Fruit fly (Drosophila melanogaster) whole organism, embryonic: Measurements from ENCODE around the gene Cpr23B.

Experiments
- CG10321 ChIP-seq: fragments of 200-800 bp; sonication (Bioruptor generic); IDR thresholded peaks from 2 replicates; pipeline ENCODE4 v1.3.6; 2022; ENCODE audit warnings: missing biosample characterization, missing genetic modification characterization
- CG11560 ChIP-seq: fragments of 200-800 bp; sonication (Bioruptor generic); IDR thresholded peaks from 3 replicates; pipeline ENCODE4 v1.3.6; 2022; ENCODE audit warnings: missing biosample characterization, missing genetic modification characterization
- CG12236 ChIP-seq: fragments of 200-800 bp; sonication (Bioruptor generic); optimal IDR thresholded peaks from 2 replicates; lab custom pipeline; 2016; ENCODE audit warnings: missing biosample characterization, missing genetic modification characterization
- CG13287 ChIP-seq: fragments of 200-800 bp; sonication (Bioruptor generic); IDR thresholded peaks from 2 replicates; pipeline ENCODE4 v1.3.6; 2022; ENCODE audit warnings: missing biosample characterization, missing genetic modification characterization; ENCODE audit not compliant: partially characterized antibody
- CG14441 ChIP-seq: fragments of 200-800 bp; sonication (Bioruptor generic); IDR thresholded peaks from 2 replicates; pipeline ENCODE4 v1.3.6; 2022; ENCODE audit warnings: missing biosample characterization, missing genetic modification characterization
- CG15011 ChIP-seq: fragments of 200-800 bp; sonication (Bioruptor generic); optimal IDR thresholded peaks from 3 replicates; lab custom pipeline; 2018; ENCODE audit warnings: missing biosample characterization, mild to moderate bottlenecking, missing genetic modification characterization
- CG17568 ChIP-seq: fragments of 200-800 bp; sonication (Bioruptor generic); optimal IDR thresholded peaks from 2 replicates; lab custom pipeline; 2018; ENCODE audit warnings: missing biosample characterization, mild to moderate bottlenecking, missing genetic modification characterization, moderate library complexity
- CG17802 ChIP-seq: fragments of 200-800 bp; sonication (Bioruptor generic); optimal IDR thresholded peaks from 2 replicates; lab custom pipeline; 2018; ENCODE audit warnings: missing biosample characterization, mild to moderate bottlenecking, missing genetic modification characterization, moderate library complexity
- CG17829 ChIP-seq: fragments of 200-800 bp; optimal IDR thresholded peaks from 2 replicates; lab custom pipeline; 2019; ENCODE audit warnings: missing biosample characterization, mild to moderate bottlenecking, missing genetic modification characterization, moderate library complexity
- CG18262 ChIP-seq: fragments of 200-800 bp; optimal IDR thresholded peaks from 3 replicates; lab custom pipeline; 2019; ENCODE audit warnings: missing biosample characterization, mild to moderate bottlenecking, missing genetic modification characterization, moderate library complexity
- CG6254 ChIP-seq: fragments of 200-800 bp; sonication (Bioruptor generic); optimal IDR thresholded peaks from 3 replicates; lab custom pipeline; 2017; ENCODE audit warnings: mild to moderate bottlenecking, missing biosample characterization, missing genetic modification reagents, missing genetic modification characterization
- CG6654 ChIP-seq: fragments of 200-800 bp; sonication (Bioruptor generic); optimal IDR thresholded peaks from 2 replicates; lab custom pipeline; 2017; ENCODE audit warnings: missing biosample characterization, mild to moderate bottlenecking, missing genetic modification characterization
- CG8281 ChIP-seq: fragments of 200-800 bp; sonication (Bioruptor generic); optimal IDR thresholded peaks from 2 replicates; lab custom pipeline; 2018; ENCODE audit warnings: missing biosample characterization, mild to moderate bottlenecking, missing genetic modification characterization, moderate library complexity
- CG8290 ChIP-seq, 3 experiments: fragments of 200-800 bp; sonication (Bioruptor generic); optimal IDR thresholded peaks; 2 replicates each; lab custom pipeline; 2016 to 2019; ENCODE audit warnings: missing biosample characterization in 3 of 3, missing genetic modification characterization in 3 of 3, mild to moderate bottlenecking in 2 of 3, moderate library complexity in 1 of 3
- CG9817 ChIP-seq: fragments of 200-800 bp; sonication (Bioruptor generic); optimal IDR thresholded peaks from 2 replicates; lab custom pipeline; 2018; ENCODE audit warnings: missing biosample characterization, mild to moderate bottlenecking, missing genetic modification characterization, moderate library complexity
- CG9876 ChIP-seq: fragments of 200-800 bp; sonication (Bioruptor generic); optimal IDR thresholded peaks from 2 replicates; lab custom pipeline; 2016; ENCODE audit warnings: missing biosample characterization, missing genetic modification characterization
- CHES-1-like ChIP-seq: fragments of 200-800 bp; sonication (Bioruptor generic); optimal IDR thresholded peaks from 2 replicates; lab custom pipeline; 2016; ENCODE audit warnings: missing biosample characterization, missing genetic modification characterization
- Camta ChIP-seq: fragments of 200-800 bp; sonication (Bioruptor generic); optimal IDR thresholded peaks from 2 replicates; lab custom pipeline; 2016; ENCODE audit warnings: missing biosample characterization, missing genetic modification characterization
- Deaf1 ChIP-seq: fragments of 200-800 bp; optimal IDR thresholded peaks from 3 replicates; lab custom pipeline; 2019; ENCODE audit warnings: missing biosample characterization, mild to moderate bottlenecking, missing genetic modification characterization, moderate library complexity
- Gsc ChIP-seq: fragments of 200-800 bp; sonication (Bioruptor generic); IDR thresholded peaks from 2 replicates; pipeline ENCODE4 v1.3.6; 2022; ENCODE audit warnings: missing biosample characterization, missing genetic modification characterization
- Hr39 ChIP-seq: fragments of >200 bp; optimal IDR thresholded peaks from 2 replicates; lab custom pipeline; 2017
- Lhr ChIP-seq: fragments of 200-800 bp; sonication (Bioruptor generic); optimal IDR thresholded peaks from 3 replicates; lab custom pipeline; 2017; ENCODE audit warnings: mild to moderate bottlenecking, missing biosample characterization, missing genetic modification reagents, missing genetic modification characterization
- Lpt ChIP-seq: fragments of >200 bp; optimal IDR thresholded peaks from 2 replicates; lab custom pipeline; 2018; ENCODE audit warnings: missing biosample characterization, missing genetic modification characterization
- MBD-R2 ChIP-seq: fragments of 200-800 bp; sonication (Bioruptor generic); IDR thresholded peaks from 2 replicates; pipeline ENCODE4 v1.3.6; 2022; ENCODE audit warnings: missing biosample characterization, missing genetic modification characterization
- Neu2 ChIP-seq: fragments of 200-800 bp; sonication (Bioruptor generic); optimal IDR thresholded peaks from 3 replicates; lab custom pipeline; 2016; ENCODE audit warnings: missing biosample characterization, missing genetic modification characterization, borderline replicate concordance
- Nf-YB ChIP-seq: fragments of 200-800 bp; sonication (Bioruptor generic); optimal IDR thresholded peaks from 3 replicates; lab custom pipeline; 2019; ENCODE audit warnings: missing biosample characterization, mild to moderate bottlenecking, missing genetic modification characterization, moderate library complexity
- Ravus ChIP-seq: fragments of 200-800 bp; sonication (Bioruptor generic); IDR thresholded peaks from 2 replicates; pipeline ENCODE4 v1.3.6; 2022; ENCODE audit warnings: missing biosample characterization, missing genetic modification characterization
- Sox100B ChIP-seq: fragments of 200-800 bp; sonication (Bioruptor generic); optimal IDR thresholded peaks from 3 replicates; lab custom pipeline; 2018; ENCODE audit warnings: missing biosample characterization, mild to moderate bottlenecking, missing genetic modification characterization
- Stat92E ChIP-seq, 3 experiments: fragments of >200 bp in 2 of 3; fragments of 200-800 bp in 1 of 3; sonication (Bioruptor generic) in 1 of 3; optimal IDR thresholded peaks; 2 replicates each; lab custom pipeline; 2017 to 2019; ENCODE audit warnings: missing biosample characterization in 3 of 3, missing genetic modification characterization in 3 of 3, mild to moderate bottlenecking in 1 of 3, moderate library complexity in 1 of 3
- YL-1 ChIP-seq: fragments of 200-800 bp; sonication (Bioruptor generic); optimal IDR thresholded peaks from 3 replicates; lab custom pipeline; 2017; ENCODE audit warnings: missing biosample characterization, mild to moderate bottlenecking, missing genetic modification characterization
- ara ChIP-seq: fragments of 200-800 bp; sonication (Bioruptor generic); IDR thresholded peaks from 2 replicates; pipeline ENCODE4 v1.3.6; 2022; ENCODE audit warnings: missing biosample characterization, missing genetic modification characterization
- az2 ChIP-seq: fragments of 200-800 bp; sonication (Bioruptor generic); optimal IDR thresholded peaks from 3 replicates; lab custom pipeline; 2016; ENCODE audit warnings: missing biosample characterization, missing genetic modification characterization
- btn ChIP-seq: fragments of 200-800 bp; sonication (Bioruptor generic); optimal IDR thresholded peaks from 2 replicates; lab custom pipeline; 2016; ENCODE audit warnings: missing biosample characterization, missing genetic modification characterization
- cato ChIP-seq: fragments of 200-800 bp; sonication (Bioruptor generic); optimal IDR thresholded peaks from 2 replicates; lab custom pipeline; 2016; ENCODE audit warnings: missing biosample characterization, missing genetic modification characterization, borderline replicate concordance
- cwo ChIP-seq: fragments of 200-800 bp; sonication (Bioruptor generic); optimal IDR thresholded peaks from 3 replicates; lab custom pipeline; 2017; ENCODE audit warnings: missing biosample characterization, missing genetic modification characterization, mild to moderate bottlenecking, moderate library complexity, missing genetic modification reagents
- gem ChIP-seq: fragments of 200-800 bp; sonication (Bioruptor generic); optimal IDR thresholded peaks from 2 replicates; lab custom pipeline; 2019; ENCODE audit warnings: missing biosample characterization, mild to moderate bottlenecking, missing genetic modification characterization, moderate library complexity
- gsb ChIP-seq: fragments of 200-800 bp; sonication (Bioruptor generic); IDR thresholded peaks from 2 replicates; pipeline ENCODE4 v1.3.6; 2022; ENCODE audit warnings: missing biosample characterization, missing genetic modification characterization
- ken ChIP-seq: fragments of 200-800 bp; sonication (Bioruptor generic); IDR thresholded peaks from 3 replicates; pipeline ENCODE4 v1.3.6; 2022; ENCODE audit warnings: missing biosample characterization, missing genetic modification characterization
- klu ChIP-seq: fragments of 200-800 bp; sonication (Bioruptor generic); IDR thresholded peaks from 2 replicates; pipeline ENCODE4 v1.3.6; 2022; ENCODE audit warnings: missing biosample characterization, missing genetic modification characterization
- lab ChIP-seq: fragments of 200-800 bp; sonication (Bioruptor generic); optimal IDR thresholded peaks from 3 replicates; lab custom pipeline; 2017; ENCODE audit warnings: missing biosample characterization, missing genetic modification characterization, mild to moderate bottlenecking, moderate library complexity, missing genetic modification reagents
- pan ChIP-seq, 4 experiments: fragments of >200 bp in 3 of 4; fragments of 200-800 bp in 1 of 4; sonication (Bioruptor generic) in 1 of 4; optimal IDR thresholded peaks in 3 of 4; IDR thresholded peaks in 1 of 4; 2 replicates each; pipeline versions ENCODE4 v1.3.6 to Lab custom; 2017 to 2022; ENCODE audit warnings: missing biosample characterization in 2 of 4, missing genetic modification characterization in 2 of 4, mixed read lengths in 1 of 4
- rib ChIP-seq: fragments of 200-800 bp; sonication (Bioruptor generic); IDR thresholded peaks from 2 replicates; pipeline ENCODE4 v1.3.6; 2022; ENCODE audit warnings: missing biosample characterization, missing genetic modification characterization
- slbo ChIP-seq: fragments of 200-800 bp; sonication (Bioruptor generic); IDR thresholded peaks from 2 replicates; pipeline ENCODE4 v1.3.6; 2022; ENCODE audit warnings: missing biosample characterization, missing genetic modification characterization
- slou ChIP-seq: fragments of 200-800 bp; sonication (Bioruptor generic); optimal IDR thresholded peaks from 3 replicates; lab custom pipeline; 2016; ENCODE audit warnings: missing biosample characterization, missing genetic modification characterization
- toy ChIP-seq: fragments of 200-800 bp; sonication (Bioruptor generic); IDR thresholded peaks from 2 replicates; pipeline ENCODE4 v1.3.6; 2022; ENCODE audit warnings: missing biosample characterization, missing genetic modification characterization
- z ChIP-seq: fragments of 200-800 bp; sonication (Bioruptor generic); IDR thresholded peaks from 3 replicates; pipeline ENCODE4 v1.3.6; 2022; ENCODE audit warnings: missing biosample characterization, missing genetic modification characterization
- zfh2 ChIP-seq: fragments of 200-800 bp; sonication (Bioruptor generic); optimal IDR thresholded peaks from 2 replicates; lab custom pipeline; 2016; ENCODE audit warnings: missing biosample characterization, missing genetic modification characterization

Cpr23B gene

dm6 chr2L:2855773-2856615 lies 17.8 kb downstream of the Cpr23B start, which contains the start of the genes CG3104 and RpS21 (continued):
- TF ChIP-seq CG17802 (tag; lab: Kevin White, UChicago) (peak; percentile 80), CG8281 (tag; lab: Kevin White, UChicago) (peak; percentile 57), Sox100B (peak; percentile 81), Hr39 (lab: Kevin White, UChicago) (no peak), Deaf1 (tag; lab: Kevin White, UChicago) (peak; percentile 61), CG9876 (GFP tag; lab: Kevin White, UChicago) (peak; percentile 93), CG11560 (peak; percentile 51; the same call in 2 of the 3 replicates), MBD-R2 (GFP tag; lab: Robert Waterston, UW) (peak; percentile 53), CG14441 (GFP tag; lab: Robert Waterston, UW) (peak; percentile 88), rib (GFP tag; lab: Robert Waterston, UW) (peak; percentile 31; the same call in 1 of the 2 replicates), CG6254 (peak; percentile 46), z (no peak), Ravus (GFP tag; lab: Robert Waterston, UW) (peak; percentile 54), ken (GFP tag; lab: Robert Waterston, UW) (peak; percentile 95), lab (GFP tag; lab: Kevin White, UChicago) (peak; percentile 95), CG17568 (GFP tag; lab: Kevin White, UChicago) (peak; percentile 75), Nf-YB (GFP tag; lab: Kevin White, UChicago) (peak; percentile 65), az2 (GFP tag; lab: Kevin White, UChicago) (peak; percentile 75), cato (GFP tag; lab: Kevin White, UChicago) (no peak), Neu2 (GFP tag; lab: Kevin White, UChicago) (no peak), zfh2 (peak; percentile 86), YL-1 (GFP tag; lab: Kevin White, UChicago) (peak; percentile 99), CG8290 (GFP tag; optimal IDR thresholded peaks at IDR 0.05; lab: Kevin White, UChicago) (peak; percentile 86), CG8290 (tag; optimal IDR thresholded peaks at IDR 0.05; lab: Kevin White, UChicago) (peak; percentile 85 to 92), Camta (GFP tag; lab: Kevin White, UChicago) (peak; percentile 88), CG10321 (GFP tag; lab: Robert Waterston, UW) (peak; percentile 71; the same call in 1 of the 2 replicates), pan (optimal IDR thresholded peaks at IDR 0.05; lab: Kevin White, UChicago) (no peak), pan (GFP tag; optimal IDR thresholded peaks at IDR 0.05 in 1 of 2, IDR thresholded peaks at IDR 0.05 in 1 of 2) (peak in 1 of 2 experiments; percentile 85), slou (GFP tag; lab: Kevin White, UChicago) (peak; percentile 82), CG18262 (peak; percentile 73), Stat92E (GFP tag; optimal IDR thresholded peaks at IDR 0.05; lab: Kevin White, UChicago) (peak in 1 of 3 experiments; percentile 72), CG6654 (GFP tag; lab: Kevin White, UChicago) (peak; percentile 60), gsb (GFP tag; lab: Robert Waterston, UW) (peak; percentile 81), gem (tag; lab: Kevin White, UChicago) (peak; percentile 61), Lhr (GFP tag; lab: Kevin White, UChicago) (peak; percentile 96), CHES-1-like (GFP tag; lab: Kevin White, UChicago) (peak; percentile 80), CG9817 (tag; lab: Kevin White, UChicago) (peak; percentile 86), toy (GFP tag; lab: Robert Waterston, UW) (peak; percentile 80; the same call in 1 of the 2 replicates), CG13287 (peak; percentile 9; the same call in 1 of the 2 replicates), Lpt (GFP tag; lab: Kevin White, UChicago) (no peak), btn (GFP tag; lab: Kevin White, UChicago) (peak; percentile 28), cwo (GFP tag; lab: Kevin White, UChicago) (peak; percentile 63), CG17829 (tag; lab: Kevin White, UChicago) (peak; percentile 82), ara (peak; percentile 78), Gsc (GFP tag; lab: Robert Waterston, UW) (no peak), CG12236 (peak; percentile 59), slbo (GFP tag; lab: Robert Waterston, UW) (peak; percentile 97), klu (GFP tag; lab: Robert Waterston, UW) (peak; percentile 72), CG15011 (GFP tag; lab: Kevin White, UChicago) (peak; percentile 86)
